Fruit fly (Drosophila melanogaster): Measurements from ENCODE around the gene fid.
A peak's percentile ranks its signal among the peaks of the same experiment; 100 is the strongest.

The fid gene

dm6 chr3R:26000720-26001682 lies 31.1 kb downstream of the fid start:
- TF ChIP-seq zf30C (GFP tag; optimal IDR thresholded peaks at IDR 0.05) (no peak), NfI (GFP tag; optimal IDR thresholded peaks at IDR 0.05) (no peak), CG6175 (GFP tag; IDR thresholded peaks at IDR 0.05) (no peak), Blimp-1 (GFP tag; optimal IDR thresholded peaks at IDR 0.05) (peak; percentile 98), row (GFP tag; IDR thresholded peaks at IDR 0.05) (0 out of 3 replicates have a peak, but pooled peaks have one; percentile 9), nerfin-1 (tag; optimal IDR thresholded peaks at IDR 0.05) (no peak), CG1024 (GFP tag; IDR thresholded peaks at IDR 0.05) (no peak), Lhr (GFP tag; optimal IDR thresholded peaks at IDR 0.05) (no peak), luna (GFP tag; optimal IDR thresholded peaks at IDR 0.05) (no peak), ase (GFP tag; IDR thresholded peaks at IDR 0.05) (no peak), CG11695 (GFP tag; IDR thresholded peaks at IDR 0.05) (no peak), NFAT (GFP tag; IDR thresholded peaks at IDR 0.05) (no peak), Sry-β (GFP tag; optimal IDR thresholded peaks at IDR 0.05) (no peak), CG2116 (GFP tag; optimal IDR thresholded peaks at IDR 0.05) (no peak), onecut (GFP tag; IDR thresholded peaks at IDR 0.05) (no peak), Pdp1 (GFP tag; optimal IDR thresholded peaks at IDR 0.05) (no peak), CG13287 (GFP tag; IDR thresholded peaks at IDR 0.05; ENCODE audit: partially characterized antibody) (no peak), CG4328 (GFP tag; optimal IDR thresholded peaks at IDR 0.05) (no peak), Med (GFP tag) (no peak), CG9876 (GFP tag; optimal IDR thresholded peaks at IDR 0.05) (no peak), z (GFP tag; IDR thresholded peaks at IDR 0.05) (peak; percentile 75; the same call in 2 of the 3 replicates), cato (GFP tag; optimal IDR thresholded peaks at IDR 0.05; ENCODE audit: borderline replicate concordance) (no peak), CG15479 (GFP tag; optimal IDR thresholded peaks at IDR 0.05) (peak; percentile 13), Hand (GFP tag; optimal IDR thresholded peaks at IDR 0.05) (no peak), fd3F (GFP tag; optimal IDR thresholded peaks at IDR 0.05) (no peak), HLHmδ (GFP tag; optimal IDR thresholded peaks at IDR 0.05) (peak; percentile 90), ewg (GFP tag; optimal IDR thresholded peaks at IDR 0.05) (no peak), CG12155 (GFP tag; optimal IDR thresholded peaks at IDR 0.05) (no peak), CG7372 (GFP tag; IDR thresholded peaks at IDR 0.05) (no peak), pan (optimal IDR thresholded peaks at IDR 0.05) (no peak), pan (GFP tag; optimal IDR thresholded peaks at IDR 0.05 in 1 of 2, IDR thresholded peaks at IDR 0.05 in 1 of 2) (no peak), sqz (GFP tag; optimal IDR thresholded peaks at IDR 0.05) (peak; percentile 81), CG12236 (GFP tag; optimal IDR thresholded peaks at IDR 0.05) (no peak), fd96Cb (tag; optimal IDR thresholded peaks at IDR 0.05) (no peak), Mes4 (GFP tag; optimal IDR thresholded peaks at IDR 0.05) (no peak), CG6272 (GFP tag; IDR thresholded peaks at IDR 0.05) (no peak), corto (GFP tag; optimal IDR thresholded peaks at IDR 0.05) (no peak), slou (GFP tag; optimal IDR thresholded peaks at IDR 0.05) (no peak), gsb-n (tag; optimal IDR thresholded peaks at IDR 0.05) (peak; percentile 72), CG34376 (GFP tag; optimal IDR thresholded peaks at IDR 0.05) (no peak), CG1603 (tag; optimal IDR thresholded peaks at IDR 0.05) (no peak), zfh1 (GFP tag; IDR thresholded peaks at IDR 0.05) (no peak), CG32532 (GFP tag; IDR thresholded peaks at IDR 0.05) (no peak), Nf-YA (GFP tag; IDR thresholded peaks at IDR 0.05) (no peak), BtbVII (GFP tag; optimal IDR thresholded peaks at IDR 0.05) (no peak), kni (GFP tag; optimal IDR thresholded peaks at IDR 0.05) (peak; percentile 86), CG15073 (GFP tag; optimal IDR thresholded peaks at IDR 0.05) (no peak), sisA (GFP tag; IDR thresholded peaks at IDR 0.05) (no peak), CG33557 (GFP tag; optimal IDR thresholded peaks at IDR 0.05) (peak; percentile 17)
